Worm (Caenorhabditis elegans): ENCODE results near the gene F35A5.5.
A peak's percentile ranks its signal among the peaks of the same experiment; 100 is the strongest.

F35A5.5 gene

DNA sequence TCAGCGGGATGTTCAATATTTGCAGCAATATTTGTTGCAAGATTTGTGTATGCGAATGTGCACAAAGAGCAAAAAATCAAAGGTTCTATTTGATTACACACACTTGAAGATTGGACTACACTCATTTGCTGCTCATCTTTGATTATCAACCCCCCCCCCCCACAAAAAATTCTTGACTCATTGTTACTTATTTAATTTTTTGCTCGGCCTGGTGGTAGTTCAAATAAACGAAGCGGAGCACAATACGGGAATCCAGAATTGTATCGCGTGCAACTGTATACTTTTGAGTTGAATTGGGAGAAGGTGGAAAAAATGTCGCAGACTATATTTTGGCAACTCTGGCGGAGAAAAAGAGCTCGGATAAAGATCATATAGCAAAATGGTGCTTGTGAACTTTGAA is at the start of gene F35A5.5:
TSS of gene F35A5.5 (minus strand) at position 101 of the 400 bp plus-strand sequence.
- TF ChIP-seq dao-5 (tag; optimal IDR thresholded peaks at IDR 0.05) (no peak), him-1 (tag; optimal IDR thresholded peaks at IDR 0.05) (no peak), W03F9.2 (tag; optimal IDR thresholded peaks at IDR 0.05) (no peak)

DNA sequence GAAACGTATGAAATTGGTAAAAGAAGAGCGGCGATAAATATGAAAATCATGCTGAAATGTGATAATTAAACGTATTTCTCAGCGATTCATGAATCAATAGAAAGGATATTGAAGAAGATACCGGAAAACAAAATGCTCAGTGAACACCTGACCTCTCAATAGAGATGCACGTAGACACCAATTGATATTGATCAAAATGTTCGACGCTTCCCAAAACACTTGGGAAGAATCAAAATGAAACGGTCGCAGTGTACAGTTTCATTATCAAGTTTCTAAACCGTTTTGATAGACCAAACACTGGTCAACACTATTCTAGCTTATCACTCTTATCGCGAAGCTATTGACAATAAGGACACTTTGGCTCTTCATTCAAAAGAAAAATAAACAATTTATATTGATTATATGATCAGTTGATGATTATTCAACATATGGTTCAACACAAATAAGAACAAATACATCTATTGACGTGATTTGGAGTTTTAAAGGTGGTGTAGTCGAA is 46.9 kb upstream of the F35A5.5 start, which contains the start of gene ttr-48:
TSS of gene ttr-48 (minus strand) at position 51 of the 499 bp plus-strand sequence.
- no peak for TF ChIP-seq him-1 (tag; optimal IDR thresholded peaks at IDR 0.05)
- no peak for TF ChIP-seq dao-5 (tag; optimal IDR thresholded peaks at IDR 0.05)
- TF ChIP-seq W03F9.2 (tag; optimal IDR thresholded peaks at IDR 0.05): no peak

DNA sequence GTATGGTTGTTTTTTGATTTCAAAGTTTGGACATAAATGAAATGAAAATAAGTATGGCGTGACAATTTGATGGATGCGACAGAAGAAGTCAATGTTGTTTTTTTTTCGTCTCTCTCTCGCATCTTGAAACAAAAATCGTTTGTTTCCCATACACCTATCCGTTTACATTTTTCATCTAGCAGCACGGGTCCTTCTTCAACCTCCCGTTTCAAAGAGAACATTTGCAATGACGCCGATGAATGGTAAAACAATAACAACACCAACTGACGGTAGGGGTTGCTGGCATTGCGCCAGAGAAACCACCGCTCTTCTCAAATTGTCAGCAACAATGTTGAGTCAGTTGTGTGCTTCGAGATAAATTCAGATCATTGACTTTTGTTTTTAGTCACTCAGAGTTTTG is 43.6 kb upstream of the F35A5.5 start:
- TF ChIP-seq W03F9.2 (tag; optimal IDR thresholded peaks at IDR 0.05) (no peak), him-1 (tag; optimal IDR thresholded peaks at IDR 0.05) (no peak), dao-5 (tag; optimal IDR thresholded peaks at IDR 0.05) (no peak)

DNA sequence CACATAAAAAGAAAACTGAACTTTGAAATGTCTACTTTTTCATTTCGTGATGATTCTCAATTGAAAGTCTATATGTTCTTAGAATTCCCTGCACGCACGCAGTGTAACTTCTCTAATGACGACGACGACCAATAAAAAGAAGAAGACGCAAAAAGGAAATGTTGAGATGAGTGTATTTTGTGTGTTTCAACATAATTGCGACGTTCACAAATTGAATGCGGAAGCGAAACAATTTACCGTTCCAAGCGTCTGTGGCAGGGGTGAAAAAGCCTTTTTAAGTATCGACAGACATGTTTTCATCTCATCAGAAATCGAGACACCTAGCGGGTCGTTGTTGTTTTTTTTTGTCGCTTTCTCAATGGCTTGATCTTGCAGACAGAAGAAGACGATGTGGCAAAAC is 43.1 kb upstream of the F35A5.5 start:
- TF ChIP-seq W03F9.2 (tag; optimal IDR thresholded peaks at IDR 0.05) (no peak), him-1 (tag; optimal IDR thresholded peaks at IDR 0.05) (no peak), dao-5 (tag; optimal IDR thresholded peaks at IDR 0.05) (no peak)

DNA sequence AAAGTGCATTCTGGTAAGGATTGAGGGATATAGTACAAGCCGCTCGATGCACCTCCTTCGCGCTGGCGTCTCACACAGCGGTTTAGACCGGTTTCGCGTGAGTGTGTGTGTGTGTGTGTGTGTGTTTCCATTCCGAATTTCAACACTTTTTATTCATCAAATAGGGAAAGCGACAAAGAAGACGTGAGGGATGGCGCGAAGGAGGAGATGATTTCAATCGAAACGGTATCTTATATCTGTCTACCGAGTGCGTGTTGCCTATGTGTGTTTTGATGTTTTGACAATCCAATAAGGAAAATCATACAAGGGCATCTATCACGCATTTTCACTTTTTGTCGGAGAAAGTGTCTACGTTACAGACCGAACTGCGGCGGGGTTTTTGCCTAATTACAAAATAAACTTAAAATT is 42.2 kb upstream of the F35A5.5 start:
- TF ChIP-seq dao-5 (tag; optimal IDR thresholded peaks at IDR 0.05) (no peak), him-1 (tag; optimal IDR thresholded peaks at IDR 0.05) (no peak), W03F9.2 (tag; optimal IDR thresholded peaks at IDR 0.05) (no peak)

DNA sequence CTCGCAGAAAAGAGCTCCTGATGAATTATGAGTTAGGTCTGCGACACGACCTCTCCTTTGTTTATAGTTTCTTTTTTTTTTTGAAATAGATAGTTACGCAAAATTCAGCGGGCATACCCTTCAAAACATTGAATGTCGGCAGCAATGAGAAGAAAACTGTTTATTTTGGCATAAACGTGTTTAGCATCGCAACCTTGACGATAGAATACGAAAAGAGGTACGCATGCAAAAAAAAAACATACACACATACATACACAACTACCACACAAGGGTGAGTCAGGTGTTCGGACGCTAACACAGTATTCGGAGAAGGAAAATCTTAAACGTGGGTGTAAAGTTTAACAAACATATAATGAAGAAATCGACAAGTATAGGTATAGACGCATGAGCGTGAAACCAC is 40.1 kb upstream of the F35A5.5 start:
- TF ChIP-seq W03F9.2 (tag; optimal IDR thresholded peaks at IDR 0.05): no peak
- TF ChIP-seq dao-5 (tag; optimal IDR thresholded peaks at IDR 0.05): no peak
- no peak for TF ChIP-seq him-1 (tag; optimal IDR thresholded peaks at IDR 0.05)

DNA sequence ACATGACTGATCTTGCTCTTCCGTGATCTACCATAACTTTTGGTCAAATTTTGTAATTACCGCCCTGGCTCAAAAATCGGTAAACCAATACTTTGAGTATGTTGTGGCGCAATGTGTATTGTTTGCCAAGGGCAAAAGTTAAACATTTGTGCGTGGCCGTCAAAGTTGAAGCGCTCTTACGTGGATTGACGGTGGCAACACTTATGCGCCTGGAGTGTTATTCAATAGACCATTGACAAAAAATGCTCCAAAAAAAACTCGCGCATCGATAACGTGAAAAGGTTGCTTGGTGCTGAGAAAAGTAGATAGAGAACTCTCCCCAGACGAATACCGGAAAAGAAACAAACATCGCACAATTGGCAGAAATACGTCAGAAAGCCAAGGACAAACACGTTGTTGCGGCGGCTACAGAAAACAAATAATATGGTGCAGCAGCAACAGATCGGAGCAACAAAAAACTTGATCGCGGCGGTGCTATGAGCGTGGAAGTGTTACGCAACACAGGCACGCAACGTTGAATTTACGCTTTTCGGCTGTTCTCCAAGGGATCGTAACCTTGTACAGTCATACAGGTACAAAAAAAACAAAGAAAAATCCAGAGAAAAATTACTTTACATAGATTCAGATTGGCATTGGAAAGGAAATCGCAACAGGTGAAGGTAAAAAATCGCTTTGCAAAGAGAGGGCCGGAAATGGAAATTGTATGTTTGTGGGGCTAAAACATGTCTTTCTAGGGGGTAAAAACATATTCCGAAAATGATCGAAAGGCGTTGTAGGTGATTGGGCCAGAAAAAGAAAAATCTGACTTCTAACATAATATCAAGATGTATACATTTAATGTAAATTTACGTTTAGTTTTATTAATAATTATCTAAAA is 38.7 kb upstream of the F35A5.5 start:
- TF ChIP-seq dao-5 (tag; optimal IDR thresholded peaks at IDR 0.05) (no peak), W03F9.2 (tag; optimal IDR thresholded peaks at IDR 0.05) (no peak), him-1 (tag; optimal IDR thresholded peaks at IDR 0.05) (no peak)

DNA sequence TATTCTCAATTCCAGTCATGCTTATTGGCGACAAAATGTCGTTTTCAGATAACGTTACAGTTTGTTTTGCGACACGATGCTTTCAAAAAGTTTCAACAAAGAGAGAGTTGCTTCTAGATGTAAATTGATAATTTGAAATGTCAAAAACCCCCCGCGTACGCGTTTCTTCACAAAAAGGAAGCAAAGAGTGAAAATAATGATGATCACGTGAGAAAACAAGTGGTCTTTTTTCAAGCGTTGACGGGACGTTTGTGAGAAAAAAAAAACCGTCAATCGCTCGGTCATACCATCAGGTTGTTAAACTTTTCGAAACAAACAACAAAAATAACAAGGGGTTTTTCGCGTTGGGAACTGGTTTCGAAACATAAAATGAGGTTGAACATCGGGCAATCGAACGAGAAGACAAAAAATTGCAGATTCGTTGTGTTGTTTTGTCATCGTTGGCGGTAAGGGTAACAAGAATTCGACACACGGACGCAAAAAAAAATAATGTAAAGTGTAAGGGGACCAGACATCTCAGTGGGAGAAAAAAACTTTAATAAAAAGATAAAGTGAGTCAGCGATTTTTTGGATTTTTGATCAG is 36.6 kb upstream of the F35A5.5 start:
- TF ChIP-seq him-1 (tag; optimal IDR thresholded peaks at IDR 0.05) (no peak), W03F9.2 (tag; optimal IDR thresholded peaks at IDR 0.05) (peak; percentile 68)

DNA sequence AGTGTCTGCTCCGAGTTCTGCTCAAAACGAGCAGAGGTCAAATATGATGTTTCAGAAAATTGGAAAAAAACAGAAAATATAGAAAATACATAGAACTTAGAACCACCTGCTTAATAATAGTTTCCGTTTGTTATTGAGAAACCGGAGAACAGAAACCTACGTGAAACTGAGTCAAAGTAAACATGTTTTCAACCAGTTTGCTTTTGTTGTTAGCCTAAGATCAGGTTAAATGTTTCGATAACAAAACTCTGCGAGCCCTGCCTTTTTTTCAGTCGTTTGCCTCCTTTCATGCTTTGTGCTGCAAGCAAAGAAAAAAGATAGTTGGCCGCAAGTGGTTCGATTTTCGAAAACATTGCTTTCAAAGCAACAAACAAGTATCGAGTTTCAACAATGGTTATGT is 35.3 kb upstream of the F35A5.5 start:
- no peak for TF ChIP-seq him-1 (tag; optimal IDR thresholded peaks at IDR 0.05)
- no peak for TF ChIP-seq dao-5 (tag; optimal IDR thresholded peaks at IDR 0.05)
- TF ChIP-seq W03F9.2 (tag; optimal IDR thresholded peaks at IDR 0.05): no peak

DNA sequence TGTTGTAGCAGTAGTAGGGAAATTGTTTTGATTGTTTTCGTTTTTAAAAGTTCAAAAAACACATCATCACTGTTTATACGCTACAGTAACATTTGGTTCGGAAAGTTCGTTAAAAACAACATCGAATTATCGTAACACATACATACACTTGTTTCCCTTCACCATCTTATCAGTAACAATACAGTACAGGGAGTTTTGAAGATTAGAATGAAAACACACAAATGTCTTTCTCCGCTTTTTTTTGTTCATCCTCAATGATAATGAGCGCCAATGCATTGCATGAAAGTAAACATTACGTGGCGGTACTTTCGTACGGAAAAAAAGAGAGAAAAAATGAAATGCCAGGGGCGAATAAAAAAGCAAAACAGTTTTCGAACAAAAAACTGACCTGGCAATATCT is 34.1 kb upstream of the F35A5.5 start:
- TF ChIP-seq W03F9.2 (tag; optimal IDR thresholded peaks at IDR 0.05) (no peak), dao-5 (tag; optimal IDR thresholded peaks at IDR 0.05) (no peak), him-1 (tag; optimal IDR thresholded peaks at IDR 0.05) (no peak)

DNA sequence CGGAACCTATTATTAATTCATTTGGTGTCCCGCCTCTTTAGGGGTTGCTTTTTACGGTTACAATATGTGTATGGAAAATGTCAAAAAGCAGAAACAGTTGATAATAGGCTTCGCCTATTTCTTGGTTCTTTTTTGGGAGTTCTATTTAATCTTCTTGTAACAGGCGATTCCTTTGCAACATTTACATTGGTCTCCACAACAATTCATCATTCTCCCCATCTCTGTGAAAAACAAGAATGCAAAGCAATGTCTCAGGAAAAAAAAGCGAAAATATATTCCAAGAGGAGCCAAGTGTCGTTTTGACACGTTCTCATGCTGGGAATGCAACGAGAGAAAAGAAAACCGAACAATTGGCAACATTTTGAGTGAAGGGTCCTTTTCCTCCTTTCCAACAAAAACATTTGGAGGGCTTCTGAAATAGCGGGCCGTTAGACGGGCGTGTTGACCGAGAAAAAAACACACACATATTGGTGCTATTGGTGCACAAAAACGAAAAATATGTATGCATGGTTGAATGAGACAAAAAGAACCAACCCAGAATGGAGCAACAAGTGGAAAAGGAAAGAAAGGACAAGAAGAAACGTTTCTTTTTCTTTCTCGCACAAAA is 33.2 kb upstream of the F35A5.5 start:
- TF ChIP-seq dao-5 (tag; optimal IDR thresholded peaks at IDR 0.05) (no peak), W03F9.2 (tag; optimal IDR thresholded peaks at IDR 0.05) (no peak), him-1 (tag; optimal IDR thresholded peaks at IDR 0.05) (no peak)

DNA sequence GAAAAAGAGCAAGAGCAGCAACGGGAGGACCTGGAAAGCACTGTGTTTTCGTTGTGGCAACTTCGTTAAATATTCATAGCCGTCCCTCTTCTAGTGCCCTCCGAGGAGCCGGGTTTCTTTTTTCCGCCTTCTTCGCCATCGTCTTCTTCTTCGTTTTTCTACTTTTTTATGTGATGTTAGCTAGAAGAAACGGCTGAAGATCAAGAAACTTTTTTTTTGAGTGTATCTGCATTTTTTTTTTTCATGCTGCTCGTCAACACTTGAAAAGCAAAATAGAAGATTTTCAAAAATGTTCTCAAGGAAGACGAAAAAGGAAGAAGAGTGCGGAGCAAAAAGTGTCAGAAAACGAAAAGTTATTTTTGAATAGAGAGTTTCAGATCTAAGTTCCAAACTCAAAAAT is 31.8 kb upstream of the F35A5.5 start:
- TF ChIP-seq him-1 (tag; optimal IDR thresholded peaks at IDR 0.05): no peak
- no peak for TF ChIP-seq dao-5 (tag; optimal IDR thresholded peaks at IDR 0.05)
- TF ChIP-seq W03F9.2 (tag; optimal IDR thresholded peaks at IDR 0.05): no peak

DNA sequence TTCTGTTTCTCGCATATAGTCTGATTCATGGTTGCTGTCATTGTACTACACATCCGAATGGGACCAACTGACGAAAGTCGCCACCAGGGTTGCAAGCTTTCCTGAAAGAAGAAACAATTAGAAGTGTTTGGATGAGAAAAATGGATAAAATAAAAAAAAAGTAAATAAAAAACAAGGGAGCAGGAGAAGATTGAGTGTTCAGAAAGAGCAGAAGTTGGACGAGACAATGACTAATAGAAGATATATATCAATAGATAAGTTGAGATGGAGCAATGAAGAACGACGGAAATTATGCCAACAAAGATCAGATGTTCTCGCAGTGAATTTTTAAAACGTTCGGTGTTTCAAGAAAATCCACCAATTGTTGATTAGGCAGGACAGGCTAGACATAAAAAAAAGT is 31.3 kb upstream of the F35A5.5 start, which contains the start of gene fkh-9:
TSS of gene fkh-9 (minus strand) at position 101 of the 400 bp plus-strand sequence.
- TF ChIP-seq him-1 (tag; optimal IDR thresholded peaks at IDR 0.05): no peak
- TF ChIP-seq dao-5 (tag; optimal IDR thresholded peaks at IDR 0.05): no peak
- no peak for TF ChIP-seq W03F9.2 (tag; optimal IDR thresholded peaks at IDR 0.05)

DNA sequence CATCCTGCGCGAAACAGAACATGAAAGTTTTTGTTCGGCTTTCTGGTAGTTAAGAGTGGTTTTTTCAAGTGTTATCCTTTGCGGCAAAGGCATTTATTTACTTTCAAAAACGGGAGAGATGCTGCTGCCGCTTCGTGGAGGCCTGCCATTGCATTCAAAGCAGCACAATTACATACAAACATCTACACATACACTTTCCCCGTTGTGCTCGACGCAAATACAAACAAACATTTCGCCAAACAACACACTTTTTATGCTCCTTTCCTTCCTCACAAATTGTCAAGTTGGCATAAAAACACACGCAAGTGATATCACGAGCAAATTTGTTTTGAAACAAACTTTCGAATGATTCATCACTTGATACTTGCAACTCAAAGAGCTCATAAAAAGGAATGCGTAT is 30.6 kb upstream of the F35A5.5 start:
- TF ChIP-seq dao-5 (tag; optimal IDR thresholded peaks at IDR 0.05) (no peak), him-1 (tag; optimal IDR thresholded peaks at IDR 0.05) (no peak), W03F9.2 (tag; optimal IDR thresholded peaks at IDR 0.05) (no peak)

Data from whole organism, L4/young adult.